Worm (Caenorhabditis elegans) whole organism, L2 larva: ENCODE results near the gene C27B7.2.

ENCODE experiments used
- C34F6.9 ChIP-seq: fragments of 150-350 bp; optimal IDR thresholded peaks from 2 replicates; lab custom pipeline; 2014; ENCODE audit warnings: missing biosample characterization, missing genetic modification characterization
- F13H6.1 ChIP-seq: sonication (generic microtip); optimal IDR thresholded peaks from 2 replicates; lab custom pipeline; 2016; ENCODE audit warnings: missing genetic modification characterization, missing compliant biosample characterization
- Y55F3AM.14 ChIP-seq: fragments of 200-800 bp; sonication (Bioruptor generic); optimal IDR thresholded peaks from 2 replicates; lab custom pipeline; 2018; ENCODE audit warnings: mild to moderate bottlenecking, missing genetic modification characterization, missing compliant biosample characterization
- ZK546.5 ChIP-seq: sonication (generic microtip); optimal IDR thresholded peaks from 2 replicates; lab custom pipeline; 2017; ENCODE audit warnings: missing biosample characterization, missing genetic modification characterization
- alr-1 ChIP-seq: fragments of 150-350 bp; optimal IDR thresholded peaks from 2 replicates; lab custom pipeline; 2014; ENCODE audit warnings: missing biosample characterization, missing genetic modification characterization
- ama-1 ChIP-seq: fragments of 150-350 bp; optimal IDR thresholded peaks from 2 replicates; lab custom pipeline; 2018; ENCODE audit warnings: inconsistent platforms
- blmp-1 ChIP-seq: sonication (generic microtip); optimal IDR thresholded peaks from 2 replicates; lab custom pipeline; 2017; ENCODE audit warnings: missing genetic modification characterization, mild to moderate bottlenecking, missing compliant biosample characterization, antibody characterized with exemption, moderate library complexity; ENCODE audit not compliant: insufficient read depth
- ceh-16 ChIP-seq: fragments of 150-350 bp; optimal IDR thresholded peaks from 2 replicates; lab custom pipeline; 2014; ENCODE audit warnings: missing biosample characterization, missing genetic modification characterization
- ceh-82 ChIP-seq: fragments of 150-350 bp; optimal IDR thresholded peaks from 2 replicates; lab custom pipeline; 2014; ENCODE audit warnings: missing biosample characterization, missing genetic modification characterization
- crh-2 ChIP-seq: sonication (generic microtip); optimal IDR thresholded peaks from 2 replicates; lab custom pipeline; 2017; ENCODE audit warnings: missing biosample characterization, missing genetic modification characterization
- egl-27 ChIP-seq: sonication (generic microtip); optimal IDR thresholded peaks from 3 replicates; lab custom pipeline; 2017; ENCODE audit warnings: missing biosample characterization, missing genetic modification reagents, missing genetic modification characterization
- elt-3 ChIP-seq: sonication (generic microtip); optimal IDR thresholded peaks from 2 replicates; lab custom pipeline; 2017; ENCODE audit warnings: missing biosample characterization, missing genetic modification characterization
- fos-1 ChIP-seq: fragments of 150-350 bp; optimal IDR thresholded peaks from 2 replicates; lab custom pipeline; 2014; ENCODE audit warnings: missing biosample characterization, missing genetic modification characterization
- gmeb-1 ChIP-seq: fragments of 150-350 bp; optimal IDR thresholded peaks from 2 replicates; lab custom pipeline; 2014; ENCODE audit warnings: missing biosample characterization, missing genetic modification characterization
- lin-11 ChIP-seq: fragments of 150-350 bp; sonication (generic microtip); optimal IDR thresholded peaks from 2 replicates; lab custom pipeline; 2014; ENCODE audit warnings: missing biosample characterization, missing genetic modification characterization, inconsistent platforms, mixed read lengths
- lin-13 ChIP-seq: fragments of 150-350 bp; optimal IDR thresholded peaks from 2 replicates; lab custom pipeline; 2014; ENCODE audit warnings: missing biosample characterization, missing genetic modification reagents, missing genetic modification characterization
- lin-39 ChIP-seq: fragments of 150-350 bp; optimal IDR thresholded peaks from 2 replicates; lab custom pipeline; 2014; ENCODE audit warnings: missing biosample characterization, missing genetic modification reagents, missing genetic modification characterization
- lsy-2 ChIP-seq, 2 experiments: fragments of 150-350 bp in 1 of 2; sonication (generic microtip) in 1 of 2; optimal IDR thresholded peaks; 2 replicates each; lab custom pipeline; 2014 to 2017; ENCODE audit warnings: missing biosample characterization in 2 of 2, missing genetic modification characterization in 2 of 2
- mab-5 ChIP-seq: fragments of 150-350 bp; optimal IDR thresholded peaks from 2 replicates; lab custom pipeline; 2014; ENCODE audit warnings: missing biosample characterization, missing genetic modification characterization
- mdl-1 ChIP-seq, 2 experiments: fragments of 150-350 bp in 1 of 2; sonication (generic microtip) in 1 of 2; optimal IDR thresholded peaks; 2 replicates each; lab custom pipeline; 2017; ENCODE audit warnings: missing biosample characterization in 2 of 2, missing genetic modification characterization in 2 of 2
- nhr-10 ChIP-seq: sonication (generic microtip); optimal IDR thresholded peaks from 2 replicates; lab custom pipeline; 2017; ENCODE audit warnings: missing biosample characterization, missing genetic modification characterization
- nhr-12 ChIP-seq: fragments of 150-350 bp; optimal IDR thresholded peaks from 2 replicates; lab custom pipeline; 2014; ENCODE audit warnings: missing biosample characterization, missing genetic modification characterization
- nhr-129 ChIP-seq: fragments of 150-350 bp; optimal IDR thresholded peaks from 2 replicates; lab custom pipeline; 2014; ENCODE audit warnings: missing biosample characterization, missing genetic modification characterization
- nhr-21 ChIP-seq: fragments of 150-350 bp; optimal IDR thresholded peaks from 2 replicates; lab custom pipeline; 2014; ENCODE audit warnings: missing biosample characterization, missing genetic modification characterization
- nhr-23 ChIP-seq: fragments of 150-350 bp; optimal IDR thresholded peaks from 2 replicates; lab custom pipeline; 2014; ENCODE audit warnings: missing biosample characterization, missing genetic modification reagents, missing genetic modification characterization
- nhr-237 ChIP-seq: fragments of 150-350 bp; optimal IDR thresholded peaks from 2 replicates; lab custom pipeline; 2014; ENCODE audit warnings: missing biosample characterization, missing genetic modification characterization
- nhr-6 ChIP-seq: fragments of 150-350 bp; optimal IDR thresholded peaks from 2 replicates; lab custom pipeline; 2014; ENCODE audit warnings: missing biosample characterization, missing genetic modification characterization
- nhr-77 ChIP-seq: fragments of 150-350 bp; optimal IDR thresholded peaks from 2 replicates; lab custom pipeline; 2014; ENCODE audit warnings: missing biosample characterization, missing genetic modification characterization
- peb-1 ChIP-seq: fragments of 150-350 bp; optimal IDR thresholded peaks from 2 replicates; lab custom pipeline; 2014; ENCODE audit warnings: missing biosample characterization, missing genetic modification characterization
- sem-4 ChIP-seq: fragments of 150-350 bp; optimal IDR thresholded peaks from 2 replicates; lab custom pipeline; 2014; ENCODE audit warnings: missing biosample characterization, missing genetic modification reagents, missing genetic modification characterization
- sma-3 ChIP-seq: sonication (generic microtip); optimal IDR thresholded peaks from 2 replicates; lab custom pipeline; 2016; ENCODE audit warnings: missing genetic modification reagents, missing genetic modification characterization, missing compliant biosample characterization
- sma-9 ChIP-seq, 2 experiments: fragments of 150-350 bp in 1 of 2; sonication (generic microtip) in 1 of 2; optimal IDR thresholded peaks; 2 replicates each; lab custom pipeline; 2014 to 2016; ENCODE audit warnings: missing genetic modification characterization in 2 of 2, mild to moderate bottlenecking in 1 of 2, missing biosample characterization in 1 of 2, missing compliant biosample characterization in 1 of 2, missing genetic modification reagents in 1 of 2, moderate library complexity in 1 of 2
- snpc-4 ChIP-seq: fragments of 150-350 bp; optimal IDR thresholded peaks from 2 replicates; lab custom pipeline; 2014; ENCODE audit warnings: missing biosample characterization, missing genetic modification characterization
- unc-39 ChIP-seq: fragments of 150-350 bp; optimal IDR thresholded peaks from 2 replicates; lab custom pipeline; 2014; ENCODE audit warnings: missing biosample characterization, missing genetic modification characterization
- unc-55 ChIP-seq: fragments of 150-350 bp; sonication (generic microtip); optimal IDR thresholded peaks from 3 replicates; lab custom pipeline; 2014; ENCODE audit warnings: missing biosample characterization, missing genetic modification reagents, missing genetic modification characterization
- ztf-11 ChIP-seq: sonication (generic microtip); optimal IDR thresholded peaks from 2 replicates; lab custom pipeline; 2017; ENCODE audit warnings: missing biosample characterization, missing genetic modification characterization
- ztf-4 ChIP-seq: fragments of 150-350 bp; optimal IDR thresholded peaks from 2 replicates; lab custom pipeline; 2014; ENCODE audit warnings: missing biosample characterization, missing genetic modification characterization

Gene C27B7.2

ce11 chrIV:8921956-8922355 is 29.3 kb downstream of the C27B7.2 start, which contains the start of gene D1046.16 (continued):
- peak; percentile 43 for TF ChIP-seq blmp-1 (tag; lab: Kevin White, UChicago)
- no peak for TF ChIP-seq nhr-23 (tag; lab: Kevin White, UChicago)
- no peak for TF ChIP-seq sma-9 (GFP tag; optimal IDR thresholded peaks at IDR 0.05; lab: Kevin White, UChicago)
- no peak for TF ChIP-seq sma-9 (tag; optimal IDR thresholded peaks at IDR 0.05; lab: Kevin White, UChicago)

ce11 chrIV:8923381-8923780 is 30.7 kb downstream of the C27B7.2 start:
- no peak for TF ChIP-seq mab-5 (tag; lab: Kevin White, UChicago)
- TF ChIP-seq ZK546.5 (tag; lab: Kevin White, UChicago) = no peak
- TF ChIP-seq fos-1 (tag; lab: Kevin White, UChicago) = no peak
- TF ChIP-seq nhr-77 (tag; lab: Kevin White, UChicago) = no peak
- no peak for TF ChIP-seq nhr-12 (tag; lab: Kevin White, UChicago)
- TF ChIP-seq C34F6.9 (tag; lab: Kevin White, UChicago) = no peak
- no peak for TF ChIP-seq unc-55 (GFP tag; lab: Kevin White, UChicago)
- no peak for TF ChIP-seq egl-27 (tag; lab: Kevin White, UChicago)
- TF ChIP-seq lin-39 (tag; lab: Kevin White, UChicago) = no peak
- no peak for TF ChIP-seq elt-3 (tag; lab: Kevin White, UChicago)

DNA sequence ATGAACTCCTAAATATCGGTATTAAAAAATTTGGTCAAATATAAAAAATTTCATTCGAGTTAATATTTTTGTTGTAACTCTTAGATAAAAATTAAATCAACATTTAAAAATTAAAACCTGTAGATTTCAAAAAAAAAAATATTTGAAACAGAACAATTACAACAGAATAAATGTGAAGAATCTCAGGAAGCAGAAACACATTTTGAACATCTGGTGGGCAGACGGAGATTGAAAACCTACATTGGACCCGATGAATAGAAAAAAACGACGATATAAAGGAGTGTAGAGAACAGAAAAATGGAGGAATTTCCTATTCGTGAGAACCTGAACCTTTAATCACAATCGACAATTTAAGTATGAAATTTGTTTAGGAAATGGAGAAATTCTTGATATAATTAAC is 31.5 kb downstream of the C27B7.2 start:
- no peak for TF ChIP-seq blmp-1 (tag; lab: Kevin White, UChicago)
- no peak for TF ChIP-seq nhr-77 (tag; lab: Kevin White, UChicago)
- no peak for TF ChIP-seq nhr-10 (tag; lab: Kevin White, UChicago)
- TF ChIP-seq ama-1 (lab: Kevin White, UChicago) = no peak
- TF ChIP-seq crh-2 = no peak
- TF ChIP-seq snpc-4 (tag; lab: Kevin White, UChicago) = no peak
- no peak for TF ChIP-seq ztf-4 (tag; lab: Kevin White, UChicago)
- TF ChIP-seq alr-1 (tag; lab: Kevin White, UChicago) = no peak

DNA sequence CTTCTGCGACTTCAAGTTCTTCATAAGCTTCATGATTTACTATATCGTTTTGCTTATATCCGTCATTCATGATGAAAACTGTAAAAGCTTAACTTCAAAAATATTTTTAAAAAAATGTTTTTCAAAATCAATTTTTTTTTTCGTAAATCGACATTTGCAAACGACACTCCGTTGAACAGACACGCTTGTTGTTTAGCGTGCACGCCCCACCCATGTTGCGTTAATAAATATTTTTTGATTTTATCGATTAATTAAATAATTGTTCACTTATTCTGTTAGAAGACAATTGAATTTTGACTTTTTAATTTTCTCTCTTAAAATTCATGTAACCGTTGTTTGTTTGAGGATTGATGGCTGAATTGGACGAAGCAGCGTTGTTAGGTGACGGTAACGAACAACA is 33.3 kb downstream of the C27B7.2 start, which contains the start of the genes D1046.2 and cfim-2:
TSS of gene D1046.2 (minus strand) at position 78 of the 400 bp plus-strand sequence.
TSS of gene cfim-2 (plus strand) at position 335 of the 400 bp plus-strand sequence.
- peak in 1 of 2 experiments; percentile 51 for TF ChIP-seq lsy-2 (tag; optimal IDR thresholded peaks at IDR 0.05; lab: Kevin White, UChicago)
- TF ChIP-seq gmeb-1 (tag; lab: Kevin White, UChicago) = peak; percentile 42
- TF ChIP-seq unc-55 (GFP tag; lab: Kevin White, UChicago) = peak; percentile 52
- no peak for TF ChIP-seq mab-5 (tag; lab: Kevin White, UChicago)
- peak; percentile 45 for TF ChIP-seq C34F6.9 (tag; lab: Kevin White, UChicago)
- TF ChIP-seq blmp-1 (tag; lab: Kevin White, UChicago) = no peak

DNA sequence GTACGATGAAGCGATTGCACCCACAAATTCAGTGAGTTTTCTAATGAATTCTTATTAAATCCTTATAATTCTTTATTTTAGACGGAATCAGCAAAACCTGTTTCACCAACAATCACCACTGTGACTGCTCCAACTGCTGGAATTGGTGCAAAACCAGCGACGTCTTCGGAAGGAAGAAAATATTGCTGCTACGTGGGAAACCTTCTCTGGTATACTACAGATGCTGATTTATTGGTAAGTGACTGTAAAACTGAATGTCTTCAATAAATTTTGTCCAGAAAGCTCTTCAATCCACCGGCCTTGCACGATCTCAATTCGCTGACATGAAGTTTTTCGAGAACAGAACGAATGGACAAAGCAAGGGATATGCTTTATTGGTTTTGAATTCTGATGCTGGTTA is 33.9 kb downstream of the C27B7.2 start:
- TF ChIP-seq nhr-77 (tag; lab: Kevin White, UChicago) (no peak), mdl-1 (tag; optimal IDR thresholded peaks at IDR 0.05; lab: Kevin White, UChicago) (no peak), C34F6.9 (tag; lab: Kevin White, UChicago) (no peak), unc-55 (GFP tag; lab: Kevin White, UChicago) (no peak), nhr-23 (tag; lab: Kevin White, UChicago) (no peak), sma-9 (GFP tag; optimal IDR thresholded peaks at IDR 0.05; lab: Kevin White, UChicago) (no peak), sma-9 (tag; optimal IDR thresholded peaks at IDR 0.05; lab: Kevin White, UChicago) (no peak), nhr-237 (tag; lab: Kevin White, UChicago) (no peak)

ce11 chrIV:8927093-8927492 is 34.4 kb downstream of the C27B7.2 start:
- TF ChIP-seq peb-1 (tag; lab: Kevin White, UChicago) (no peak), ztf-4 (tag; lab: Kevin White, UChicago) (peak; percentile 29), sma-9 (GFP tag; optimal IDR thresholded peaks at IDR 0.05; lab: Kevin White, UChicago) (peak; percentile 75), sma-9 (tag; optimal IDR thresholded peaks at IDR 0.05; lab: Kevin White, UChicago) (no peak), fos-1 (tag; lab: Kevin White, UChicago) (peak; percentile 78), snpc-4 (tag; lab: Kevin White, UChicago) (peak; percentile 18), crh-2 (peak; percentile 68), nhr-129 (tag; lab: Kevin White, UChicago) (peak; percentile 82), lsy-2 (tag; optimal IDR thresholded peaks at IDR 0.05; lab: Kevin White, UChicago) (peak in 1 of 2 experiments; percentile 23), mab-5 (tag; lab: Kevin White, UChicago) (peak; percentile 22), lin-13 (peak; percentile 70), F13H6.1 (tag; lab: Kevin White, UChicago) (peak; percentile 87), lin-11 (tag; lab: Kevin White, UChicago) (peak; percentile 78), Y55F3AM.14 (GFP tag; lab: Kevin White, UChicago) (peak; percentile 71), nhr-6 (tag; lab: Kevin White, UChicago) (no peak), mdl-1 (tag; optimal IDR thresholded peaks at IDR 0.05; lab: Kevin White, UChicago) (peak in 1 of 2 experiments; percentile 45), ztf-11 (tag; lab: Kevin White, UChicago) (no peak), ama-1 (lab: Kevin White, UChicago) (no peak), nhr-10 (tag; lab: Kevin White, UChicago) (peak; percentile 24), nhr-21 (tag; lab: Kevin White, UChicago) (peak; percentile 84), gmeb-1 (tag; lab: Kevin White, UChicago) (peak; percentile 68), egl-27 (tag; lab: Kevin White, UChicago) (peak; percentile 41), blmp-1 (tag; lab: Kevin White, UChicago) (no peak), ceh-16 (tag; lab: Kevin White, UChicago) (peak; percentile 42), ceh-82 (tag; lab: Kevin White, UChicago) (no peak), sem-4 (peak; percentile 52), sma-3 (GFP tag; lab: Kevin White, UChicago) (peak; percentile 81), unc-39 (no peak), nhr-12 (tag; lab: Kevin White, UChicago) (no peak), unc-55 (GFP tag; lab: Kevin White, UChicago) (peak; percentile 54)
